Worm (Caenorhabditis elegans) whole organism, L1 larva: Measurements from ENCODE around the gene Y76A2B.4.

Experiments used
- aly-2 ChIP-seq: fragments of 150-350 bp; optimal IDR thresholded peaks from 2 replicates; lab custom pipeline; 2014; ENCODE audit warnings: missing biosample characterization, missing genetic modification characterization
- ama-1 ChIP-seq: fragments of 150-350 bp; optimal IDR thresholded peaks from 2 replicates; lab custom pipeline; 2014
- ceh-82 ChIP-seq, 3 experiments: fragments of 150-350 bp in 1 of 3; sonication (generic microtip) in 2 of 3; optimal IDR thresholded peaks; 2 replicates each; lab custom pipeline; 2014 to 2017; ENCODE audit warnings: missing biosample characterization in 3 of 3, missing genetic modification characterization in 3 of 3
- egl-13 ChIP-seq: sonication (generic microtip); optimal IDR thresholded peaks from 2 replicates; lab custom pipeline; 2016; ENCODE audit warnings: missing genotype, missing genetic modification reagents, missing genetic modification characterization, missing compliant biosample characterization
- egl-27 ChIP-seq, 2 experiments: fragments of 150-350 bp in 1 of 2; sonication (generic microtip); optimal IDR thresholded peaks; 3 replicates each; lab custom pipeline; 2017 to 2018; ENCODE audit warnings: missing biosample characterization in 2 of 2, missing genetic modification characterization in 2 of 2, missing genetic modification reagents in 2 of 2
- elt-2 ChIP-seq: sonication (generic microtip); optimal IDR thresholded peaks from 2 replicates; lab custom pipeline; 2016; ENCODE audit warnings: missing genetic modification characterization, mild to moderate bottlenecking, inconsistent platforms, missing compliant biosample characterization, missing genetic modification reagents
- elt-3 ChIP-seq, 6 experiments: fragments of 150-350 bp in 1 of 6; sonication (generic microtip); optimal IDR thresholded peaks; 2 replicates each; lab custom pipeline; 2017 to 2018; ENCODE audit warnings: missing biosample characterization in 6 of 6, missing genetic modification characterization in 6 of 6, inconsistent platforms in 1 of 6
- fos-1 ChIP-seq: fragments of 150-350 bp; optimal IDR thresholded peaks from 2 replicates; lab custom pipeline; 2014; ENCODE audit warnings: missing biosample characterization, missing genetic modification characterization
- lin-15B ChIP-seq: fragments of 150-350 bp; sonication (generic microtip); optimal IDR thresholded peaks from 3 replicates; lab custom pipeline; 2014; ENCODE audit warnings: missing biosample characterization, missing genetic modification characterization
- mab-9 ChIP-seq: fragments of 200-800 bp; sonication (Bioruptor generic); IDR thresholded peaks from 2 replicates; pipeline ENCODE4 v1.3.6; 2022; ENCODE audit warnings: missing genetic modification reagents, missing genetic modification characterization, missing compliant biosample characterization

- TF ChIP-seq mab-9 (GFP tag; lab: Robert Waterston, UW) = no peak
- no peak for TF ChIP-seq ama-1 (lab: Kevin White, UChicago)
- TF ChIP-seq egl-13 (tag; lab: Kevin White, UChicago) = no peak
- TF ChIP-seq lin-15B (tag; lab: Kevin White, UChicago) = no peak
- TF ChIP-seq elt-3 (tag; optimal IDR thresholded peaks at IDR 0.05; lab: Kevin White, UChicago) = no peak
- TF ChIP-seq egl-27 (tag; optimal IDR thresholded peaks at IDR 0.05; lab: Kevin White, UChicago) = no peak
- no peak for TF ChIP-seq fos-1 (tag; lab: Kevin White, UChicago)
- no peak for TF ChIP-seq ceh-82 (tag; optimal IDR thresholded peaks at IDR 0.05; lab: Kevin White, UChicago)
- TF ChIP-seq elt-2 (tag; lab: Kevin White, UChicago) = no peak
- no peak for TF ChIP-seq aly-2
Measured at ce11 chrIII:13518437-13518836, 28.1 kb downstream of the Y76A2B.4 start.
